Fruit fly (Drosophila melanogaster) whole organism, embryonic: ENCODE data around the gene RhoGAP93B.

Source experiments
- B-H1 ChIP-seq: fragments of 200-800 bp; sonication (Bioruptor generic); IDR thresholded peaks from 3 replicates; pipeline ENCODE4 v1.3.6; 2022; ENCODE audit warnings: missing biosample characterization, missing genetic modification characterization
- Bdp1 ChIP-seq: fragments of 200-800 bp; sonication (Bioruptor generic); optimal IDR thresholded peaks from 3 replicates; lab custom pipeline; 2016; ENCODE audit warnings: missing biosample characterization, missing genetic modification characterization
- BtbVII ChIP-seq: fragments of 200-800 bp; sonication (Bioruptor generic); optimal IDR thresholded peaks from 3 replicates; lab custom pipeline; 2017; ENCODE audit warnings: missing biosample characterization, mild to moderate bottlenecking, missing genetic modification characterization
- CG10366 ChIP-seq: fragments of 200-800 bp; sonication (Bioruptor generic); IDR thresholded peaks from 2 replicates; pipeline ENCODE4 v1.3.6; 2022; ENCODE audit warnings: missing biosample characterization, missing genetic modification characterization
- CG10565 ChIP-seq: fragments of 200-800 bp; sonication (Bioruptor generic); optimal IDR thresholded peaks from 3 replicates; lab custom pipeline; 2016; ENCODE audit warnings: missing biosample characterization, mild to moderate bottlenecking, missing genetic modification characterization
- CG1233 ChIP-seq: fragments of 200-800 bp; sonication (Bioruptor generic); optimal IDR thresholded peaks from 4 replicates; lab custom pipeline; 2018; ENCODE audit warnings: missing biosample characterization, mild to moderate bottlenecking, missing genetic modification characterization
- CG12942 ChIP-seq: fragments of 200-800 bp; sonication (Bioruptor generic); optimal IDR thresholded peaks from 3 replicates; lab custom pipeline; 2016; ENCODE audit warnings: missing biosample characterization, missing genetic modification characterization
- CG13424 ChIP-seq: fragments of 200-800 bp; sonication (Bioruptor generic); optimal IDR thresholded peaks from 2 replicates; lab custom pipeline; 2019; ENCODE audit warnings: missing biosample characterization, mild to moderate bottlenecking, missing genetic modification characterization, moderate library complexity
- CG14441 ChIP-seq: fragments of 200-800 bp; sonication (Bioruptor generic); IDR thresholded peaks from 2 replicates; pipeline ENCODE4 v1.3.6; 2022; ENCODE audit warnings: missing biosample characterization, missing genetic modification characterization
- CG1529 ChIP-seq: fragments of 200-800 bp; sonication (Bioruptor generic); optimal IDR thresholded peaks from 3 replicates; lab custom pipeline; 2018; ENCODE audit warnings: missing biosample characterization, missing genetic modification characterization
- CG17361 ChIP-seq: fragments of 200-800 bp; sonication (Bioruptor generic); IDR thresholded peaks from 3 replicates; pipeline ENCODE4 v1.3.6; 2022; ENCODE audit warnings: missing biosample characterization, missing genetic modification characterization
- CG17385 ChIP-seq: fragments of 200-800 bp; sonication (Bioruptor generic); optimal IDR thresholded peaks from 3 replicates; lab custom pipeline; 2018; ENCODE audit warnings: missing biosample characterization, mild to moderate bottlenecking, missing genetic modification characterization
- CG17912 ChIP-seq: fragments of 200-800 bp; sonication (Bioruptor generic); optimal IDR thresholded peaks from 2 replicates; lab custom pipeline; 2018; ENCODE audit warnings: missing biosample characterization, mild to moderate bottlenecking, missing genetic modification characterization
- CG4282 ChIP-seq: fragments of 200-800 bp; sonication (Bioruptor generic); optimal IDR thresholded peaks from 2 replicates; lab custom pipeline; 2016; ENCODE audit warnings: missing biosample characterization, missing genetic modification characterization
- CG4328 ChIP-seq: fragments of 200-800 bp; sonication (Bioruptor generic); optimal IDR thresholded peaks from 3 replicates; lab custom pipeline; 2017; ENCODE audit warnings: missing biosample characterization, missing genetic modification reagents, missing genetic modification characterization
- CG4730 ChIP-seq: fragments of 200-800 bp; sonication (Bioruptor generic); IDR thresholded peaks from 2 replicates; pipeline ENCODE4 v1.3.6; 2022; ENCODE audit warnings: missing biosample characterization, missing genetic modification characterization
- CG5180 ChIP-seq: fragments of 200-800 bp; sonication (Bioruptor generic); optimal IDR thresholded peaks from 3 replicates; lab custom pipeline; 2017; ENCODE audit warnings: missing biosample characterization, missing genetic modification characterization, mild to moderate bottlenecking, moderate library complexity, missing genetic modification reagents
- CG6654 ChIP-seq: fragments of 200-800 bp; sonication (Bioruptor generic); optimal IDR thresholded peaks from 2 replicates; lab custom pipeline; 2017; ENCODE audit warnings: missing biosample characterization, mild to moderate bottlenecking, missing genetic modification characterization
- CG7745 ChIP-seq: fragments of 200-800 bp; sonication (Bioruptor generic); optimal IDR thresholded peaks from 2 replicates; lab custom pipeline; 2018; ENCODE audit warnings: missing biosample characterization, mild to moderate bottlenecking, missing genetic modification characterization, moderate library complexity
- CG7987 ChIP-seq: fragments of 200-800 bp; sonication (Bioruptor generic); optimal IDR thresholded peaks from 2 replicates; lab custom pipeline; 2018; ENCODE audit warnings: missing biosample characterization, mild to moderate bottlenecking, missing genetic modification characterization, moderate library complexity
- Chrac-16 ChIP-seq: fragments of 200-800 bp; sonication (Bioruptor generic); optimal IDR thresholded peaks from 3 replicates; lab custom pipeline; 2016; ENCODE audit warnings: missing biosample characterization, missing genetic modification characterization
- Dbx ChIP-seq: fragments of 200-800 bp; sonication (Bioruptor generic); IDR thresholded peaks from 3 replicates; pipeline ENCODE4 v1.3.6; 2022; ENCODE audit warnings: missing biosample characterization, missing genetic modification characterization
- Dip2 ChIP-seq: fragments of 200-800 bp; sonication (Bioruptor generic); IDR thresholded peaks from 2 replicates; pipeline ENCODE4 v1.3.6; 2022; ENCODE audit warnings: missing biosample characterization, missing genetic modification characterization
- H2.0 ChIP-seq: fragments of 200-800 bp; sonication (Bioruptor generic); IDR thresholded peaks from 2 replicates; pipeline ENCODE4 v1.3.6; 2022; ENCODE audit warnings: missing biosample characterization, missing genetic modification characterization
- HLH54F ChIP-seq: fragments of 200-800 bp; sonication (Bioruptor generic); optimal IDR thresholded peaks from 3 replicates; lab custom pipeline; 2016; ENCODE audit warnings: missing biosample characterization, missing genetic modification characterization
- Hr51 ChIP-seq, 2 experiments: fragments of 200-800 bp; sonication (Bioruptor generic); optimal IDR thresholded peaks; 2 replicates in 1 of 2; 3 replicates in 1 of 2; lab custom pipeline; 2016 to 2018; ENCODE audit warnings: missing biosample characterization in 2 of 2, missing genetic modification characterization in 2 of 2, mild to moderate bottlenecking in 1 of 2, moderate library complexity in 1 of 2
- Jarid2 ChIP-seq: fragments of 200-800 bp; sonication (Bioruptor generic); optimal IDR thresholded peaks from 3 replicates; lab custom pipeline; 2017; ENCODE audit warnings: mild to moderate bottlenecking, missing biosample characterization, missing genetic modification reagents, missing genetic modification characterization
- Mad ChIP-seq: fragments of 200-800 bp; sonication (Bioruptor generic); optimal IDR thresholded peaks from 2 replicates; lab custom pipeline; 2016; ENCODE audit warnings: missing biosample characterization, missing genetic modification characterization
- Med ChIP-seq: fragments of 200-800 bp; sonication (Bioruptor generic); peaks from one replicate; lab custom pipeline; 2016; ENCODE audit warnings: missing biosample characterization, missing genetic modification characterization, mild to moderate bottlenecking, inconsistent platforms, moderate library complexity
- Nf-YA ChIP-seq: fragments of 200-800 bp; sonication (Bioruptor generic); IDR thresholded peaks from 2 replicates; pipeline ENCODE4 v1.3.6; 2022; ENCODE audit warnings: missing biosample characterization, missing genetic modification characterization
- Oaz ChIP-seq: fragments of 200-800 bp; sonication (Bioruptor generic); IDR thresholded peaks from 2 replicates; pipeline ENCODE4 v1.3.6; 2022; ENCODE audit warnings: missing biosample characterization, missing genetic modification characterization
- Scr ChIP-seq: fragments of 200-800 bp; sonication (Bioruptor generic); IDR thresholded peaks from 2 replicates; pipeline ENCODE4 v1.3.6; 2022; ENCODE audit warnings: missing biosample characterization, missing genetic modification characterization; ENCODE audit not compliant: partially characterized antibody
- Usf ChIP-seq: fragments of 200-800 bp; sonication (Bioruptor generic); optimal IDR thresholded peaks from 2 replicates; lab custom pipeline; 2017; ENCODE audit warnings: missing genotype, missing biosample characterization, missing genetic modification characterization
- Vsx1 ChIP-seq: fragments of 200-800 bp; sonication (Bioruptor generic); optimal IDR thresholded peaks from 2 replicates; lab custom pipeline; 2017; ENCODE audit warnings: missing biosample characterization, mild to moderate bottlenecking, missing genetic modification characterization, missing genetic modification reagents
- br ChIP-seq: fragments of >200 bp; optimal IDR thresholded peaks from 2 replicates; lab custom pipeline; 2017
- chm ChIP-seq: fragments of 200-800 bp; sonication (Bioruptor generic); IDR thresholded peaks from 2 replicates; pipeline ENCODE4 v1.3.6; 2022; ENCODE audit warnings: missing biosample characterization, missing genetic modification characterization
- corto ChIP-seq: fragments of 200-800 bp; sonication (Bioruptor generic); optimal IDR thresholded peaks from 2 replicates; lab custom pipeline; 2016; ENCODE audit warnings: missing biosample characterization, mild to moderate bottlenecking, missing genetic modification characterization, moderate library complexity
- crol ChIP-seq: fragments of 200-800 bp; sonication (Bioruptor generic); IDR thresholded peaks from 2 replicates; pipeline ENCODE4 v1.3.6; 2022; ENCODE audit warnings: missing biosample characterization, missing genetic modification characterization
- dati ChIP-seq: fragments of 200-800 bp; sonication (Bioruptor generic); IDR thresholded peaks from 2 replicates; pipeline ENCODE4 v1.3.6; 2022; ENCODE audit warnings: missing biosample characterization, missing genetic modification characterization
- dpn ChIP-seq, 2 experiments: fragments of 200-800 bp; sonication (Bioruptor generic); optimal IDR thresholded peaks; 3 replicates each; lab custom pipeline; 2016; ENCODE audit warnings: missing biosample characterization in 2 of 2, missing genetic modification characterization in 2 of 2
- en ChIP-seq: fragments of 200-800 bp; sonication (Bioruptor generic); optimal IDR thresholded peaks from 2 replicates; lab custom pipeline; 2016; ENCODE audit warnings: missing biosample characterization, missing genetic modification characterization
- gro ChIP-seq: fragments of 200-800 bp; sonication (Bioruptor generic); optimal IDR thresholded peaks from 2 replicates; lab custom pipeline; 2016; ENCODE audit warnings: missing biosample characterization, missing genetic modification characterization
- gsb-n ChIP-seq: fragments of 200-800 bp; sonication (Bioruptor generic); optimal IDR thresholded peaks from 3 replicates; lab custom pipeline; 2018; ENCODE audit warnings: missing biosample characterization, mild to moderate bottlenecking, missing genetic modification characterization
- kah ChIP-seq: fragments of 200-800 bp; sonication (Bioruptor generic); optimal IDR thresholded peaks from 2 replicates; lab custom pipeline; 2018; ENCODE audit warnings: missing biosample characterization, mild to moderate bottlenecking, missing genetic modification characterization
- maf-S ChIP-seq: fragments of 200-800 bp; sonication (Bioruptor generic); optimal IDR thresholded peaks from 2 replicates; lab custom pipeline; 2016; ENCODE audit warnings: missing biosample characterization, missing genetic modification characterization
- p53 ChIP-seq: fragments of 200-800 bp; sonication (Bioruptor generic); optimal IDR thresholded peaks from 2 replicates; lab custom pipeline; 2016; ENCODE audit warnings: missing biosample characterization, missing genetic modification characterization
- sisA ChIP-seq: fragments of 200-800 bp; sonication (Bioruptor generic); IDR thresholded peaks from 2 replicates; pipeline ENCODE4 v1.3.6; 2022; ENCODE audit warnings: missing biosample characterization, missing genetic modification characterization
- unpg ChIP-seq: fragments of 200-800 bp; sonication (Bioruptor generic); optimal IDR thresholded peaks from 3 replicates; lab custom pipeline; 2018; ENCODE audit warnings: missing biosample characterization, mild to moderate bottlenecking, missing genetic modification characterization, moderate library complexity
- usp ChIP-seq: fragments of >200 bp; optimal IDR thresholded peaks from 2 replicates; lab custom pipeline; 2017; ENCODE audit warnings: missing biosample characterization, missing genetic modification characterization
- wdn ChIP-seq: fragments of 200-800 bp; sonication (Bioruptor generic); IDR thresholded peaks from 2 replicates; pipeline ENCODE4 v1.3.6; 2022; ENCODE audit warnings: missing biosample characterization, missing genetic modification characterization
- zf30C ChIP-seq: fragments of 200-800 bp; sonication (Bioruptor generic); optimal IDR thresholded peaks from 3 replicates; lab custom pipeline; 2018; ENCODE audit warnings: missing biosample characterization, mild to moderate bottlenecking, missing genetic modification characterization

RhoGAP93B gene

DNA sequence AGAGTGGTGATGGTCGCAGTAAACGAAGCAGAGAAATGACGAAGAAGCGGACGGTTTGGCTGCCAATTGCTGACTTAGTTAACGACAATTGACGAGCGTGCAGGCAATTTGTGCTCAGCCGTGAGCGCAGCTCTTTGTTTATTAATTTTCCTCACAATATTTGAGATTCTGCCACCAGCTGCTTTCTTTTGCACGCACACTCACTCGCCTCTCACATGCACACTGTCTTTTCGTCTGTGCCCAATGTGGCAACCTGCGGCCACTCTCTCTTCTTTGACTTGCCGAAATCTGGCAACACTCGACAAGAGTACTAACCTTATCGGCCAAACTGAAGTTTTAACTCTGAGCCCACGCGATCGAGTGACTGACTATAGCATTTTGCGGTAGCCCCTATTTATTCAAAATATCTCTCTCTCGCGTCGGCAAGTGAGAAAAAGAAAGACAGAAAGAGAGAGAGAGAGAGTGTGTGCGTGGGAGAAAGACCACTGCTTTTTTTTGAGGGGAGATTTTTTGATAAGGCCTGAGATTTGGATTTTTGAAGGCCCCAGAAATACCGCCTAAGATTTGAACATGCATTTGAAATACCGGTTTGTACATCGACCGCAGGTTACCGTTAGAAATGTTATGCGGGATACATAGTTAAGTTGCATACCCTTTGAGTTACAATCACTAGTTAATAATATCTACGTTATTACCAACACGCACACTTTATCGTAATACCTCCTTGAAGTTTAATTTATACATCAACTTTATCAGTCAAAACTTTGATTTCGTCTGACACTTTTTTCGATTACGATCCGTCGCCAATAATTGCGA is 37.0 kb downstream of the RhoGAP93B start, which contains the start of gene Mvl (continued):
- TF ChIP-seq Vsx1 (GFP tag; lab: Kevin White, UChicago) (no peak), CG17361 (0 out of 3 replicates have a peak, but pooled peaks have one; percentile 17), usp (GFP tag; lab: Kevin White, UChicago) (no peak), CG4282 (GFP tag; lab: Kevin White, UChicago) (no peak), dpn (GFP tag; optimal IDR thresholded peaks at IDR 0.05; lab: Kevin White, UChicago) (no peak), CG13424 (tag; lab: Kevin White, UChicago) (no peak), CG4328 (no peak), CG10565 (GFP tag; lab: Kevin White, UChicago) (no peak), gro (GFP tag; lab: Kevin White, UChicago) (peak; percentile 48), en (GFP tag; lab: Kevin White, UChicago) (no peak), gsb-n (tag; lab: Kevin White, UChicago) (no peak), sisA (GFP tag; lab: Robert Waterston, UW) (no peak), zf30C (peak; percentile 9), Scr (GFP tag; lab: Robert Waterston, UW) (peak; percentile 27; the same call in 1 of the 2 replicates), Jarid2 (peak; percentile 74), chm (GFP tag; lab: Robert Waterston, UW) (peak; percentile 55; the same call in 1 of the 2 replicates), CG5180 (GFP tag; lab: Kevin White, UChicago) (no peak), Oaz (GFP tag; lab: Robert Waterston, UW) (no peak), Dip2 (GFP tag; lab: Robert Waterston, UW) (no peak), unpg (GFP tag; lab: Kevin White, UChicago) (no peak), CG7745 (peak; percentile 5), Chrac-16 (GFP tag; lab: Kevin White, UChicago) (no peak), B-H1 (no peak), CG14441 (GFP tag; lab: Robert Waterston, UW) (no peak), CG10366 (GFP tag; lab: Robert Waterston, UW) (no peak), CG12942 (no peak), CG17385 (GFP tag; lab: Kevin White, UChicago) (no peak), CG17912 (GFP tag; lab: Kevin White, UChicago) (peak; percentile 23), br (lab: Kevin White, UChicago) (no peak), Mad (GFP tag; lab: Kevin White, UChicago) (no peak), Usf (GFP tag; lab: Kevin White, UChicago) (no peak), kah (GFP tag; lab: Kevin White, UChicago) (peak; percentile 26), CG1233 (no peak), dati (GFP tag; lab: Robert Waterston, UW) (no peak), wdn (no peak), HLH54F (GFP tag; lab: Kevin White, UChicago) (no peak), maf-S (GFP tag; lab: Kevin White, UChicago) (no peak), CG4730 (GFP tag; lab: Robert Waterston, UW) (no peak), crol (GFP tag; lab: Robert Waterston, UW) (no peak), Med (GFP tag; lab: Kevin White, UChicago) (peak; percentile 69), BtbVII (no peak), Nf-YA (no peak), CG7987 (peak; percentile 78), Dbx (GFP tag; lab: Robert Waterston, UW) (0 out of 3 replicates have a peak, but pooled peaks have one; percentile 9), CG6654 (GFP tag; lab: Kevin White, UChicago) (no peak), p53 (no peak), H2.0 (no peak), CG1529 (GFP tag; lab: Kevin White, UChicago) (no peak), Bdp1 (GFP tag; lab: Kevin White, UChicago) (no peak), Hr51 (GFP tag; optimal IDR thresholded peaks at IDR 0.05; lab: Kevin White, UChicago) (no peak), corto (GFP tag; lab: Kevin White, UChicago) (no peak)
